Worm (Caenorhabditis elegans) whole organism, L4 larva: Measurements from ENCODE around the gene rars-1.

ENCODE experiments used
- D1046.2 ChIP-seq: fragments of 200-800 bp; sonication (Bioruptor generic); IDR thresholded peaks from 2 replicates; pipeline ENCODE4 v1.3.6; 2022; ENCODE audit warnings: missing genetic modification characterization, missing compliant biosample characterization
- F10B5.3 ChIP-seq: sonication (generic microtip); optimal IDR thresholded peaks from 2 replicates; lab custom pipeline; 2016; ENCODE audit warnings: mild to moderate bottlenecking, missing genetic modification characterization, missing compliant biosample characterization
- F37D6.2 ChIP-seq: sonication (generic microtip); optimal IDR thresholded peaks from 2 replicates; lab custom pipeline; 2016; ENCODE audit warnings: mild to moderate bottlenecking, missing genetic modification characterization, missing compliant biosample characterization
- T26A8.4 ChIP-seq: fragments of 200-800 bp; sonication (Bioruptor generic); IDR thresholded peaks from 2 replicates; pipeline ENCODE4 v1.3.6; 2022; ENCODE audit warnings: missing genetic modification characterization, missing compliant biosample characterization
- ZK546.5 ChIP-seq, 2 experiments: sonication (generic microtip); optimal IDR thresholded peaks; 2 replicates each; lab custom pipeline; 2017; ENCODE audit warnings: missing biosample characterization in 2 of 2, missing genetic modification characterization in 2 of 2
- aha-1 ChIP-seq: fragments of 150-350 bp; peaks from one replicate; lab custom pipeline; 2014; ENCODE audit warnings: missing biosample characterization, missing genetic modification characterization
- ama-1 ChIP-seq: fragments of 150-350 bp; optimal IDR thresholded peaks from 2 replicates; lab custom pipeline; 2014; ENCODE audit warnings: inconsistent platforms, mixed read lengths
- arid-1 ChIP-seq: fragments of 200-800 bp; sonication (Bioruptor generic); conservative IDR thresholded peaks from 2 replicates; pipeline ENCODE4 v1.3.6; 2022; ENCODE audit warnings: missing genetic modification reagents, missing genetic modification characterization, missing compliant biosample characterization
- ceh-20 ChIP-seq: fragments of 200-800 bp; sonication (Bioruptor generic); IDR thresholded peaks from 2 replicates; pipeline ENCODE4 v1.3.6; 2022; ENCODE audit warnings: missing genetic modification reagents, missing genetic modification characterization, missing compliant biosample characterization
- ceh-32 ChIP-seq: sonication (generic microtip); optimal IDR thresholded peaks from 2 replicates; lab custom pipeline; 2016; ENCODE audit warnings: mild to moderate bottlenecking, missing genetic modification characterization, missing compliant biosample characterization; ENCODE audit not compliant: poor library complexity
- cey-2 ChIP-seq: sonication (generic microtip); optimal IDR thresholded peaks from 3 replicates; lab custom pipeline; 2017; ENCODE audit warnings: missing genetic modification characterization, mild to moderate bottlenecking, missing compliant biosample characterization, antibody characterized with exemption, borderline replicate concordance; ENCODE audit not compliant: insufficient read depth
- daf-16 ChIP-seq, 3 experiments: sonication (generic microtip); optimal IDR thresholded peaks; 2 replicates each; lab custom pipeline; 2016 to 2017; ENCODE audit warnings: missing genetic modification characterization in 3 of 3, missing genetic modification reagents in 3 of 3, mild to moderate bottlenecking in 2 of 3, missing compliant biosample characterization in 2 of 3, missing biosample characterization in 1 of 3, moderate library complexity in 1 of 3
- dmd-6 ChIP-seq: fragments of 200-800 bp; sonication (Bioruptor generic); IDR thresholded peaks from 2 replicates; pipeline ENCODE4 v1.3.6; 2022; ENCODE audit warnings: missing genetic modification reagents, missing genetic modification characterization, missing compliant biosample characterization
- dmd-9 ChIP-seq: fragments of 200-800 bp; sonication (Bioruptor generic); IDR thresholded peaks from 2 replicates; pipeline ENCODE4 v1.3.6; 2022; ENCODE audit warnings: missing genetic modification reagents, missing genetic modification characterization, missing compliant biosample characterization
- dpl-1 ChIP-seq: fragments of 150-350 bp; optimal IDR thresholded peaks from 2 replicates; lab custom pipeline; 2014; ENCODE audit warnings: missing biosample characterization, missing genetic modification reagents, missing genetic modification characterization
- fkh-10 ChIP-seq: fragments of 150-350 bp; optimal IDR thresholded peaks from 2 replicates; lab custom pipeline; 2014; ENCODE audit warnings: missing biosample characterization, missing genetic modification reagents, missing genetic modification characterization
- hlh-30 ChIP-seq: sonication (generic microtip); optimal IDR thresholded peaks from 2 replicates; lab custom pipeline; 2017; ENCODE audit warnings: antibody characterized with exemption, mild to moderate bottlenecking, missing genetic modification characterization, missing compliant biosample characterization; ENCODE audit not compliant: insufficient read depth
- hmg-1.1 ChIP-seq: fragments of 200-800 bp; sonication (Bioruptor generic); IDR thresholded peaks from 2 replicates; pipeline ENCODE4 v1.3.6; 2022; ENCODE audit warnings: missing genetic modification reagents, missing genetic modification characterization, missing compliant biosample characterization
- jun-1 ChIP-seq: fragments of 150-350 bp; optimal IDR thresholded peaks from 2 replicates; lab custom pipeline; 2014; ENCODE audit warnings: missing biosample characterization, missing genetic modification reagents, missing genetic modification characterization
- lin-1 ChIP-seq: fragments of 200-800 bp; sonication (Bioruptor generic); IDR thresholded peaks from 2 replicates; pipeline ENCODE4 v1.3.6; 2022; ENCODE audit warnings: missing genetic modification reagents, missing genetic modification characterization, missing compliant biosample characterization
- lin-38 ChIP-seq: fragments of 200-800 bp; sonication (Bioruptor generic); IDR thresholded peaks from 2 replicates; pipeline ENCODE4 v1.3.6; 2022; ENCODE audit warnings: missing genetic modification reagents, missing genetic modification characterization, missing compliant biosample characterization
- lin-39 ChIP-seq: fragments of 150-350 bp; optimal IDR thresholded peaks from 2 replicates; lab custom pipeline; 2014; ENCODE audit warnings: missing biosample characterization, missing genetic modification reagents, missing genetic modification characterization
- madf-5 ChIP-seq, 2 experiments: fragments of 200-800 bp; sonication (Bioruptor generic); IDR thresholded peaks; 2 replicates each; pipeline ENCODE4 v1.3.6; 2022; ENCODE audit warnings: missing compliant biosample characterization in 2 of 2, missing genetic modification characterization in 2 of 2
- mdt-29 ChIP-seq: fragments of 200-800 bp; sonication (Bioruptor generic); IDR thresholded peaks from 2 replicates; pipeline ENCODE4 v1.3.6; 2022; ENCODE audit warnings: missing genetic modification reagents, missing genetic modification characterization, missing compliant biosample characterization
- nhr-10 ChIP-seq: fragments of 150-350 bp; optimal IDR thresholded peaks from 2 replicates; lab custom pipeline; 2014; ENCODE audit warnings: missing biosample characterization, missing genetic modification characterization
- nhr-237 ChIP-seq: sonication (generic microtip); optimal IDR thresholded peaks from 2 replicates; lab custom pipeline; 2017; ENCODE audit warnings: missing biosample characterization, missing genetic modification characterization
- pha-4 ChIP-seq, 2 experiments: fragments of 150-350 bp in 1 of 2; fragments of 200-800 bp in 1 of 2; sonication (Bioruptor generic) in 1 of 2; IDR thresholded peaks in 1 of 2; optimal IDR thresholded peaks in 1 of 2; 2 replicates each; pipeline versions ENCODE4 v1.3.6 to Lab custom; 2014 to 2022; ENCODE audit warnings: missing genetic modification characterization in 2 of 2, missing genetic modification reagents in 2 of 2, missing biosample characterization in 1 of 2, missing compliant biosample characterization in 1 of 2
- set-16 ChIP-seq: fragments of 200-800 bp; sonication (Bioruptor generic); IDR thresholded peaks from 2 replicates; pipeline ENCODE4 v1.3.6; 2022; ENCODE audit warnings: missing genetic modification reagents, missing genetic modification characterization, missing compliant biosample characterization
- skn-1 ChIP-seq: fragments of 150-350 bp; optimal IDR thresholded peaks from 2 replicates; lab custom pipeline; 2014; ENCODE audit warnings: missing biosample characterization, missing genetic modification characterization
- tag-97 ChIP-seq: fragments of 200-800 bp; sonication (Bioruptor generic); IDR thresholded peaks from 2 replicates; pipeline ENCODE4 v1.3.6; 2022; ENCODE audit warnings: missing genetic modification characterization, missing compliant biosample characterization
- unc-130 ChIP-seq: sonication (generic microtip); optimal IDR thresholded peaks from 2 replicates; lab custom pipeline; 2016; ENCODE audit warnings: missing genetic modification reagents, missing genetic modification characterization, missing compliant biosample characterization
- unc-62 ChIP-seq, 3 experiments: fragments of 150-350 bp in 1 of 3; sonication (generic microtip); optimal IDR thresholded peaks in 2 of 3; peaks in 1 of 3; 1 replicate in 1 of 3; 2 replicates in 2 of 3; lab custom pipeline; 2014 to 2017; ENCODE audit warnings: missing biosample characterization in 3 of 3, missing genetic modification characterization in 3 of 3, missing genetic modification reagents in 3 of 3, missing genotype in 1 of 3
- zag-1 ChIP-seq: fragments of 150-350 bp; optimal IDR thresholded peaks from 2 replicates; lab custom pipeline; 2014; ENCODE audit warnings: missing biosample characterization, missing genetic modification characterization
- zfp-2 ChIP-seq: sonication (generic microtip); optimal IDR thresholded peaks from 2 replicates; lab custom pipeline; 2016; ENCODE audit warnings: mild to moderate bottlenecking, missing genetic modification characterization, missing compliant biosample characterization
- ztf-11 ChIP-seq: fragments of 150-350 bp; optimal IDR thresholded peaks from 2 replicates; lab custom pipeline; 2014; ENCODE audit warnings: missing biosample characterization, missing genetic modification characterization

rars-1 gene

DNA sequence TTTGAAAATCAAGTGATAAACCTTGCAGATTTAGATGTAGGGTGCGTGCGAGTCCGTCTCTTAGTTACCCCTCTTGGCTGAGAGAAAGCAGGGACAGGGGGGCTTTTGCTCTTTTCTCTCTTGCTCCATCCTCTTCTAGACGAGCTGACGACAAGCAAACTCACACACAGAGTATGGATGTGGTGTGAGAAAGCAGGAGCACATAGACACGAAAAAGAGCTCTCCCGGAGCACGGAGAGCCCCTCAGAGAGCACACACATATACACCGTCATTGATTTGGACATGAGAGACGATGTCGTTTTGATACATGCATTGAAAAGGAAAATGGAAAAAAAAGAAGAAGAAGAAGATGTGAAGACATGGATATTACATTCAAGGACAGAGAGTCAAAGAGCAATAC is 41.3 kb downstream of the rars-1 start:
- TF ChIP-seq unc-62 (GFP tag; optimal IDR thresholded peaks at IDR 0.05 in 1 of 2; lab: Kevin White, UChicago), result peak in 1 of 2 experiments; percentile 77
- TF ChIP-seq unc-62 (tag; optimal IDR thresholded peaks at IDR 0.05; lab: Kevin White, UChicago), result no peak
- TF ChIP-seq F10B5.3 (tag; lab: Kevin White, UChicago), result no peak
- peak; percentile 53; the same call in 1 of the 2 replicates for TF ChIP-seq hmg-1.1 (GFP tag; lab: Robert Waterston, UW)

ce11 chrIII:4874671-4875070 is 42.3 kb downstream of the rars-1 start, which contains the start of gene C35D10.12:
TSS of gene C35D10.12 (minus strand) at chrIII:4874771.
- TF ChIP-seq dpl-1 (no peak), ztf-11 (tag; lab: Kevin White, UChicago) (no peak), zag-1 (tag; lab: Kevin White, UChicago) (no peak), F37D6.2 (no peak), ceh-20 (GFP tag; lab: Robert Waterston, UW) (no peak)

ce11 chrIII:4873395-4873794 is 43.6 kb downstream of the rars-1 start:
- TF ChIP-seq aha-1 (peak; percentile 96), mdt-29 (no peak)

DNA sequence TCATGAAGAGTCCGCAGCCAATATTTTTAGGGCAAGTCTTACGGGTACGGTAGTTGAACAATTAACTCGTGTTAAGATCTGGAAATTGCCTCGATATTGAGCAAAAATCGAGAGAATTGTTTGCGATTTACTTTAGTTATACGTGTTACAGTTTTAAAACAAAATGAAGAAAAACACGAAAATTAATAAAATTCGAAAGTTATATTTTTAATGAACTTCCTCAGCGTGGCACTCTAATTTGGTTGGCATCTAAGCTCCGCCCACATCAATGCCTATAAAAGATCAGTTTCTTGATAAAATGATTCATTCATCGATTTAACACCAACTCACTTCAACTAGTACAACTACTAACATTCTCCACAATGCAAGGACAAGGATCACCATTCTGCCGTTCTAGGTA is 46.5 kb downstream of the rars-1 start, which contains the start of gene gipc-1:
Gene gipc-1, plus strand, starts transcription at position 301 of the 400 bp plus-strand sequence.
- TF ChIP-seq dmd-6 (no peak), cey-2 (tag; lab: Kevin White, UChicago) (no peak), unc-130 (GFP tag; lab: Kevin White, UChicago) (no peak), zfp-2 (no peak), ztf-11 (tag; lab: Kevin White, UChicago) (no peak), D1046.2 (GFP tag; lab: Robert Waterston, UW) (no peak), ceh-20 (GFP tag; lab: Robert Waterston, UW) (no peak), daf-16 (GFP tag; optimal IDR thresholded peaks at IDR 0.05; lab: Kevin White, UChicago) (no peak), daf-16 (tag; optimal IDR thresholded peaks at IDR 0.05; lab: Kevin White, UChicago) (no peak), ama-1 (no peak), hlh-30 (tag; lab: Kevin White, UChicago) (no peak), fkh-10 (GFP tag; lab: Kevin White, UChicago) (no peak), arid-1 (GFP tag; lab: Robert Waterston, UW) (no peak), nhr-10 (tag; lab: Kevin White, UChicago) (no peak), pha-4 (GFP tag; IDR thresholded peaks at IDR 0.05; lab: Robert Waterston, UW) (no peak), pha-4 (tag; optimal IDR thresholded peaks at IDR 0.05; lab: Kevin White, UChicago) (no peak), ceh-32 (tag; lab: Kevin White, UChicago) (no peak), dmd-9 (GFP tag; lab: Robert Waterston, UW) (no peak)

DNA sequence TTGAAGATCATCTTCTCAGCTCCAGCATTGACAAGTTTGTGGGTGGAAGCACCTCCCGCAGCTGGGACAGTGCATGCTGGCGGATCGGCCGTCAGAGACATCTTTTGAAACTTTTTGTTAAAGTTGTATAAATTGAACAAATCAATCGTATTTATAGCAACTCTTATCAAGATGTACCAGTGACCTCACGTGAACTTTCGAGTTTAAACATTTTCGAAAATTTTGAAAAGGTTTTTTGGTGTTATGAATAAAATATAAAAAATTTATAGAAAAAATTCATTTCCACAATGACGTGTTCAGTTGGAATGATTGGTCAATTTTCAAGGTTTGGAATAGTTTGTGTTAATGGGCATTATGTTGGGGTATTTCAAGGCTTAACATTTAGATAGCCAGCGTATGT is 48.3 kb downstream of the rars-1 start, which contains the start of the genes msd-4 and C35D10.3:
Gene msd-4, minus strand, starts transcription at position 101 of the 400 bp plus-strand sequence.
Gene C35D10.3, plus strand, starts transcription at position 279 of the 400 bp plus-strand sequence.
- TF ChIP-seq jun-1 (tag; lab: Kevin White, UChicago), result no peak
- no peak for TF ChIP-seq madf-5 (GFP tag; IDR thresholded peaks at IDR 0.05; lab: Robert Waterston, UW)
- TF ChIP-seq tag-97 (GFP tag; lab: Robert Waterston, UW), result no peak
- TF ChIP-seq nhr-237 (tag; lab: Kevin White, UChicago), result no peak
- no peak for TF ChIP-seq ZK546.5 (tag; optimal IDR thresholded peaks at IDR 0.05; lab: Kevin White, UChicago)
- TF ChIP-seq skn-1, result no peak
- no peak for TF ChIP-seq lin-39 (tag; lab: Kevin White, UChicago)
- TF ChIP-seq set-16, result no peak
- no peak for TF ChIP-seq hlh-30 (tag; lab: Kevin White, UChicago)
- no peak for TF ChIP-seq lin-38 (GFP tag; lab: Robert Waterston, UW)
- no peak for TF ChIP-seq T26A8.4 (GFP tag; lab: Robert Waterston, UW)
- no peak for TF ChIP-seq lin-1 (GFP tag; lab: Robert Waterston, UW)
